Worm (Caenorhabditis elegans) whole organism, midembryonic: ENCODE measurements around the gene mpst-4.

Experiments
- T22C8.4 ChIP-seq: fragments of 200-800 bp; sonication (Bioruptor generic); IDR thresholded peaks from 2 replicates; pipeline ENCODE4 v1.3.6; 2022; ENCODE audit warnings: missing genetic modification characterization, missing compliant biosample characterization
- cog-1 ChIP-seq: sonication (generic microtip); optimal IDR thresholded peaks from 2 replicates; lab custom pipeline; 2016; ENCODE audit warnings: missing genetic modification characterization, missing compliant biosample characterization
- flt-1 ChIP-seq: fragments of 200-800 bp; sonication (Bioruptor generic); IDR thresholded peaks from 2 replicates; pipeline ENCODE4 v1.3.6; 2022; ENCODE audit warnings: missing genetic modification characterization, missing compliant biosample characterization
- klf-2 ChIP-seq: fragments of 200-800 bp; sonication (Bioruptor generic); conservative IDR thresholded peaks from 2 replicates; pipeline ENCODE4 v1.3.6; 2022; ENCODE audit warnings: missing genetic modification reagents, missing genetic modification characterization, missing compliant biosample characterization
- tab-1 ChIP-seq: fragments of 200-800 bp; sonication (Bioruptor generic); IDR thresholded peaks from 2 replicates; pipeline ENCODE4 v1.3.6; 2022; ENCODE audit warnings: missing genetic modification characterization, missing compliant biosample characterization
- ztf-23 ChIP-seq: fragments of 200-800 bp; sonication (Bioruptor generic); IDR thresholded peaks from 2 replicates; pipeline ENCODE4 v1.3.6; 2022; ENCODE audit warnings: missing genetic modification reagents, missing genetic modification characterization, missing compliant biosample characterization

DNA sequence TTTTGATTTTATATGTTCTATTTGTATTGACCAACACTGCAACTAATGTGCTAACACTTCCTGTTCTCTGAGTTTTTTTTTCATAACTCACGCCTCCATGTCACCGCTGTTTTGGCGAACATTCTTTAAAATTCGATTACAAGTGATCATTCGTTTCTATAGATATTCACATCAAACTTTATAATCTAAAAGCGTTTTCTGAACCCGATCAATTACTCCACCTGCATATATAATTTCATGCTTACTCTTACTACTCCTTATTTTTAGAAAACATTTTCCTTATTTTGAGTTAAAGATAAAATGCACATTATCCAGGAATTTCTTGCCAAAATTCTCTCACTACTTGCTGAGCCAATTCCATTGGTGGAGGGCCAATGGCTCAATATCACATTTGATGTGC lies 22.7 kb upstream of the mpst-4 start, which contains the start of gene R05F9.7:
- no peak for TF ChIP-seq ztf-23
- TF ChIP-seq klf-2 (GFP tag; lab: Robert Waterston, UW), result no peak
- TF ChIP-seq tab-1, result no peak
- TF ChIP-seq T22C8.4 (GFP tag; lab: Robert Waterston, UW), result no peak
- no peak for TF ChIP-seq flt-1 (GFP tag; lab: Robert Waterston, UW)
- TF ChIP-seq cog-1 (tag; lab: Kevin White, UChicago), result no peak
